Fruit fly (Drosophila melanogaster): ENCODE data around the gene Dnali1.

The Dnali1 gene

DNA sequence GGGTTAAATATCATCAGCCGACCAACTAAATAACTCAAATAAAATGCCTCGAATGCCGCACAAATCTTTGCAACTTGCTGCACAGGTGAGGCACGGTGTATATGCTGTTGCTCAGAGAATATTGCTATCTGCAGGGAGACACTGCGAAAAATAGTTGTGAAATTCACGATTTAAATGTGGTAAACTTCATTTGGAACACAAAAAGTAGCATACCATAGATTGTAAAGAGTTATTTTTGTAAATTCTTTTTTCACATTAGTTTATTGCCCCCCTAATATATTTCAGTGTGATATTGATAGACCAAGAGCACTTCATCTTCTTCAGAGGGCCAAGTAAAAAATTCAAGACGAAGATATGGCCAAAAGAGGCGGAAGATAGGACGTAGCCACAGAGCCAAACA is 27.5 kb upstream of the Dnali1 start:
- TF ChIP-seq CG6689 (GFP tag; IDR thresholded peaks at IDR 0.05) (peak; percentile 37; the same call in 1 of the 2 replicates), ara (GFP tag; IDR thresholded peaks at IDR 0.05) (no peak), HLHmδ (GFP tag; optimal IDR thresholded peaks at IDR 0.05) (no peak), CG18599 (GFP tag; optimal IDR thresholded peaks at IDR 0.05) (peak; percentile 43), gt (GFP tag; IDR thresholded peaks at IDR 0.05) (no peak), CG10543 (GFP tag; optimal IDR thresholded peaks at IDR 0.05) (no peak), CG6254 (GFP tag; optimal IDR thresholded peaks at IDR 0.05) (no peak), CG4282 (GFP tag; optimal IDR thresholded peaks at IDR 0.05) (no peak), CG15696 (tag; optimal IDR thresholded peaks at IDR 0.05) (no peak), chif (GFP tag; optimal IDR thresholded peaks at IDR 0.05) (peak in 1 of 2 experiments; percentile 7), Sry-β (GFP tag; optimal IDR thresholded peaks at IDR 0.05) (no peak), CG43689 (GFP tag; IDR thresholded peaks at IDR 0.05) (no peak), cas (GFP tag; IDR thresholded peaks at IDR 0.05) (no peak), CG1024 (GFP tag; IDR thresholded peaks at IDR 0.05) (0 out of 2 replicates have a peak, but pooled peaks have one; percentile 3), Aef1 (GFP tag; IDR thresholded peaks at IDR 0.05) (0 out of 3 replicates have a peak, but pooled peaks have one; percentile 13), CG10366 (GFP tag; IDR thresholded peaks at IDR 0.05) (peak; percentile 21; the same call in 1 of the 2 replicates), toy (GFP tag; IDR thresholded peaks at IDR 0.05) (no peak), pan (optimal IDR thresholded peaks at IDR 0.05) (no peak), pan (GFP tag; optimal IDR thresholded peaks at IDR 0.05 in 1 of 2, IDR thresholded peaks at IDR 0.05 in 1 of 2) (peak in 1 of 2 experiments; percentile 55), Rx (GFP tag; IDR thresholded peaks at IDR 0.05) (no peak), caup (GFP tag; optimal IDR thresholded peaks at IDR 0.05; ENCODE audit: severe bottlenecking) (no peak), CG10321 (GFP tag; IDR thresholded peaks at IDR 0.05) (no peak), pum (GFP tag; optimal IDR thresholded peaks at IDR 0.05) (no peak), ind (GFP tag; optimal IDR thresholded peaks at IDR 0.05) (peak; percentile 25), CG18476 (GFP tag; optimal IDR thresholded peaks at IDR 0.05) (no peak), Fer2 (tag; optimal IDR thresholded peaks at IDR 0.05) (no peak), CG15269 (tag; optimal IDR thresholded peaks at IDR 0.05) (peak; percentile 26), Xbp1 (GFP tag; optimal IDR thresholded peaks at IDR 0.05) (peak; percentile 30), ham (GFP tag; IDR thresholded peaks at IDR 0.05) (no peak), az2 (GFP tag; optimal IDR thresholded peaks at IDR 0.05) (peak; percentile 17), Ada2b (GFP tag; IDR thresholded peaks at IDR 0.05) (peak; percentile 44; the same call in 1 of the 2 replicates), Drgx (GFP tag; IDR thresholded peaks at IDR 0.05) (peak; percentile 86), Taf1 (GFP tag; IDR thresholded peaks at IDR 0.05) (no peak), dan (GFP tag; IDR thresholded peaks at IDR 0.05) (no peak), sc (optimal IDR thresholded peaks at IDR 0.05) (no peak), sc (GFP tag; optimal IDR thresholded peaks at IDR 0.05) (no peak), CG12219 (GFP tag; optimal IDR thresholded peaks at IDR 0.05) (peak; percentile 12), Sox102F (GFP tag; optimal IDR thresholded peaks at IDR 0.05) (peak; percentile 56), HLH3B (GFP tag; IDR thresholded peaks at IDR 0.05) (no peak), CG9215 (GFP tag; IDR thresholded peaks at IDR 0.05) (no peak), dmrt99B (tag; optimal IDR thresholded peaks at IDR 0.05) (peak; percentile 57), Stat92E (GFP tag; optimal IDR thresholded peaks at IDR 0.05) (no peak), hbn (GFP tag; IDR thresholded peaks at IDR 0.05; ENCODE audit: partially characterized antibody) (no peak), hkb (optimal IDR thresholded peaks at IDR 0.05) (no peak), hkb (GFP tag; IDR thresholded peaks at IDR 0.05) (peak; percentile 51; the same call in 1 of the 2 replicates), Nf-YB (GFP tag; optimal IDR thresholded peaks at IDR 0.05) (no peak), Ssrp (tag; optimal IDR thresholded peaks at IDR 0.05) (no peak), CG32772 (GFP tag; IDR thresholded peaks at IDR 0.05) (0 out of 2 replicates have a peak, but pooled peaks have one; percentile 23), CG17385 (GFP tag; optimal IDR thresholded peaks at IDR 0.05) (peak; percentile 24), dpn (GFP tag; optimal IDR thresholded peaks at IDR 0.05) (peak in 1 of 2 experiments; percentile 6), tgo (GFP tag; IDR thresholded peaks at IDR 0.05) (peak; percentile 46; the same call in 2 of the 3 replicates)

Data from whole organism, embryonic.